Worm (Caenorhabditis elegans): ENCODE results near the gene D2023.6.

- TF ChIP-seq ztf-7 (tag; optimal IDR thresholded peaks at IDR 0.05): no peak
- no peak for TF ChIP-seq unc-62 (GFP tag; optimal IDR thresholded peaks at IDR 0.05 in 1 of 2)
- TF ChIP-seq unc-62 (tag; optimal IDR thresholded peaks at IDR 0.05): no peak
- TF ChIP-seq ama-1 (optimal IDR thresholded peaks at IDR 0.05): no peak
- no peak for TF ChIP-seq fkh-10 (GFP tag; optimal IDR thresholded peaks at IDR 0.05)
- no peak for TF ChIP-seq daf-12 (tag; optimal IDR thresholded peaks at IDR 0.05)
- TF ChIP-seq nhr-10 (tag; optimal IDR thresholded peaks at IDR 0.05): no peak
- TF ChIP-seq F49E8.2 (tag; optimal IDR thresholded peaks at IDR 0.05; ENCODE audit: borderline replicate concordance): no peak
- TF ChIP-seq dmd-9 (GFP tag; IDR thresholded peaks at IDR 0.05): no peak
Observed at ce11 chrV:11779310-11779709, 47.8 kb upstream of the D2023.6 start.
